Worm (Caenorhabditis elegans) whole organism, mixed stage, embryonic: ENCODE measurements around the gene col-126.

Experiments
- M03D4.4 ChIP-seq: sonication (generic microtip); optimal IDR thresholded peaks from 2 replicates; lab custom pipeline; 2017; ENCODE audit warnings: mild to moderate bottlenecking, missing genetic modification characterization, missing compliant biosample characterization
- ceh-83 ChIP-seq: fragments of 200-800 bp; sonication (Bioruptor generic); optimal IDR thresholded peaks from 2 replicates; lab custom pipeline; 2018; ENCODE audit warnings: mild to moderate bottlenecking, missing genetic modification characterization, missing compliant biosample characterization
- lin-13 ChIP-seq: fragments of 150-350 bp; optimal IDR thresholded peaks from 2 replicates; lab custom pipeline; 2014; ENCODE audit warnings: missing biosample characterization, missing genetic modification characterization
- lin-32 ChIP-seq: fragments of 200-800 bp; sonication (Bioruptor generic); optimal IDR thresholded peaks from 2 replicates; lab custom pipeline; 2018; ENCODE audit warnings: mild to moderate bottlenecking, missing genetic modification characterization, missing compliant biosample characterization
- mab-5 ChIP-seq: fragments of 150-350 bp; optimal IDR thresholded peaks from 2 replicates; lab custom pipeline; 2014; ENCODE audit warnings: missing biosample characterization, missing genetic modification characterization
- nhr-76 ChIP-seq: sonication (generic microtip); optimal IDR thresholded peaks from 2 replicates; lab custom pipeline; 2017; ENCODE audit warnings: missing biosample characterization, missing genetic modification characterization
- snpc-4 ChIP-seq: fragments of 150-350 bp; optimal IDR thresholded peaks from 2 replicates; lab custom pipeline; 2014; ENCODE audit warnings: missing biosample characterization, missing genetic modification characterization
- unc-120 ChIP-seq: sonication (generic microtip); optimal IDR thresholded peaks from 2 replicates; lab custom pipeline; 2017; ENCODE audit warnings: missing genetic modification characterization, missing compliant biosample characterization; ENCODE audit not compliant: poor library complexity, severe bottlenecking
- unc-39 ChIP-seq: fragments of 150-350 bp; optimal IDR thresholded peaks from 2 replicates; lab custom pipeline; 2014; ENCODE audit warnings: missing biosample characterization, missing genetic modification characterization
- unc-62 ChIP-seq: fragments of 150-350 bp; optimal IDR thresholded peaks from 2 replicates; lab custom pipeline; 2014; ENCODE audit warnings: missing biosample characterization, missing genetic modification reagents, missing genetic modification characterization
- ztf-11 ChIP-seq: fragments of 150-350 bp; optimal IDR thresholded peaks from 2 replicates; lab custom pipeline; 2014; ENCODE audit warnings: missing biosample characterization, missing genetic modification characterization

DNA sequence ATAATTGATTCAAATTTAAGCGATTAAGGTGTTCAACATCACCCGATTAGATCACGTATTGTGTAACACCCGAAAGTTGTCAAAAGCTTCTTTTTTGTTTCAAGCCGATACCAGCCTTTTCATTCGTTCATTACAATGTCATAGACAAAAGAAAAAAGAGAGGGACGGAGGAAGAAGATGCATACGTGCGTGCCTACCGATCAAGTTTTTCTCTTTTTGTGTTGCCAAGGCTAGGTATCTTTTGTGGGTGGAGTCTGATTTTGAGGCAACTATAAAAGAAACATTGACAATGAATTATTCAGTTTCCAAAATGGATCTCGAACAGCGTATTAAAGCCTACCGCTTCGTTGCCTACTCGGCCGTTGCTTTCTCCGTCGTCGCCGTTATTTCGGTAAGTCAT, 38.0 kb upstream of the col-126 start, which contains the start of gene col-125:
- TF ChIP-seq nhr-76 (tag; lab: Kevin White, UChicago) (no peak), snpc-4 (tag; lab: Kevin White, UChicago) (no peak), M03D4.4 (tag; lab: Kevin White, UChicago) (no peak), mab-5 (no peak), ceh-83 (no peak), unc-62 (GFP tag; lab: Kevin White, UChicago) (no peak), unc-39 (tag; lab: Kevin White, UChicago) (no peak), lin-32 (GFP tag; lab: Kevin White, UChicago) (no peak), lin-13 (tag; lab: Kevin White, UChicago) (no peak), ztf-11 (tag; lab: Kevin White, UChicago) (no peak), unc-120 (tag; lab: Kevin White, UChicago) (no peak)
